Worm (Caenorhabditis elegans): Measurements from ENCODE around the gene K09C6.7.

ce11 chrV:814716-815115, 24.2 kb downstream of the K09C6.7 start, which contains the start of gene R13D11.3:
- TF ChIP-seq tbx-2 (tag; optimal IDR thresholded peaks at IDR 0.05): no peak
- no peak for TF ChIP-seq nhr-11 (tag; optimal IDR thresholded peaks at IDR 0.05)
- TF ChIP-seq unc-86 (tag; optimal IDR thresholded peaks at IDR 0.05): no peak
- no peak for TF ChIP-seq ahr-1 (tag; optimal IDR thresholded peaks at IDR 0.05)
- no peak for TF ChIP-seq zip-5 (tag; optimal IDR thresholded peaks at IDR 0.05)
- no peak for TF ChIP-seq ceh-14 (tag; optimal IDR thresholded peaks at IDR 0.05)
- no peak for TF ChIP-seq rnt-1 (tag; optimal IDR thresholded peaks at IDR 0.05)

All from whole organism, late embryonic.